Worm (Caenorhabditis elegans) whole organism, late embryonic: ENCODE data around the gene R10D12.1.

Experiments used
- K09A11.1 ChIP-seq: sonication (generic microtip); optimal IDR thresholded peaks from 2 replicates; lab custom pipeline; 2017; ENCODE audit warnings: antibody characterized with exemption, mild to moderate bottlenecking, missing genetic modification characterization, missing compliant biosample characterization; ENCODE audit not compliant: insufficient read depth
- elt-4 ChIP-seq: sonication (generic microtip); optimal IDR thresholded peaks from 2 replicates; lab custom pipeline; 2016; ENCODE audit warnings: missing genetic modification characterization, missing compliant biosample characterization

- no peak for TF ChIP-seq K09A11.1 (tag; lab: Kevin White, UChicago)
- no peak for TF ChIP-seq elt-4
Measured at ce11 chrV:13923851-13924250, 10.6 kb downstream of the R10D12.1 start, which contains the start of gene srxa-11.
